Worm (Caenorhabditis elegans): ENCODE results near the gene gst-13.

The gst-13 gene

DNA sequence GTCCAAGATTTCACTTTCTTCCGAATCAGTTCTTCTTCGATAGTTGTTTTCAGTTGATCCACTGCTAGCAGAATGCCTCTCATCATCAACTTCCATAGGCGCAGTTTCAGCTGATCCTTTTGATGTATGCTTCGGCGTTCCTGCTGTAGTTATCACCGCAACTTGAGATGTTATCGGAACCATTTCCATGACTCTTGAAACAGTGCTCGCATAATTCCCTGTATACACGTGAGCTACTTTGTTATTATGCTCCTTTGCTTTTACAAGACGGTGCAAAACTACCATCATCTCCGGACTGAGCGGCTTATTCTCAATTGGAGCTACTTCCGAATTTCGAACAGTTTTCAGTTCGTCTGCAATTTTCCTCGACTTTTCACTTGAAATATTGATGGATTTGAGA lies 45.9 kb downstream of the gst-13 start:
- no peak for TF ChIP-seq dao-5 (tag; optimal IDR thresholded peaks at IDR 0.05)
- TF ChIP-seq him-1 (tag; optimal IDR thresholded peaks at IDR 0.05), result no peak
- TF ChIP-seq W03F9.2 (tag; optimal IDR thresholded peaks at IDR 0.05), result no peak

DNA sequence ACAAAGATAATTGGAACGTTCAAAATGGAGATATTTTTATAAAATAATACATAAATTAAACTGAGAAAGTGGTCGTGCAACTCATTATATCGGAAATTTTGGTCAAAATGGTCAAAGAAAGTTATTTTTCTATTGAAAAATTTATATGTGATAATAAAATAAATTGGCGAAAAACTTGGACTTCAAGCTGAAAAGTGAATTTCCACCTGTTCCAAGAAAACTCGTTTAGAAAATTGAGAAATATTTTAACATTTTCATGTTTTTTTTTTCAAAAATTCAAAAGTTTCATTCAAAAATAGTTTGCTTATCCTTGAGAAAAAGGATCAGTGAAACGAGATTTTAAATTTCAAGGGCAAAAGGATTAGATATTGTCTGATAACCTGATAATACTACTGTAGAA lies 47.8 kb downstream of the gst-13 start:
- no peak for TF ChIP-seq W03F9.2 (tag; optimal IDR thresholded peaks at IDR 0.05)
- TF ChIP-seq him-1 (tag; optimal IDR thresholded peaks at IDR 0.05), result no peak
- no peak for TF ChIP-seq dao-5 (tag; optimal IDR thresholded peaks at IDR 0.05)

- TF ChIP-seq dao-5 (tag; optimal IDR thresholded peaks at IDR 0.05), result no peak
- no peak for TF ChIP-seq W03F9.2 (tag; optimal IDR thresholded peaks at IDR 0.05)
- TF ChIP-seq him-1 (tag; optimal IDR thresholded peaks at IDR 0.05), result no peak
Measured at ce11 chrII:9280048-9280772, 49.0 kb downstream of the gst-13 start, which contains the start of gene gldi-3. gldi-3 (minus strand) TSS chrII:9280098.

- TF ChIP-seq dao-5 (tag; optimal IDR thresholded peaks at IDR 0.05) (no peak), him-1 (tag; optimal IDR thresholded peaks at IDR 0.05) (no peak), W03F9.2 (tag; optimal IDR thresholded peaks at IDR 0.05) (no peak)
Measured at ce11 chrII:9280846-9281245, 49.6 kb downstream of the gst-13 start.

- TF ChIP-seq dao-5 (tag; optimal IDR thresholded peaks at IDR 0.05) (no peak), W03F9.2 (tag; optimal IDR thresholded peaks at IDR 0.05) (no peak), him-1 (tag; optimal IDR thresholded peaks at IDR 0.05) (no peak)
Measured at ce11 chrII:9281595-9281994, 50.3 kb downstream of the gst-13 start.
